Fruit fly (Drosophila melanogaster): Measurements from ENCODE around the gene Sec61gamma.
A peak's percentile ranks its signal among the peaks of the same experiment; 100 is the strongest.

Gene Sec61gamma

dm6 chrX:19608042-19608609 lies 35.0 kb upstream of the Sec61gamma start (continued):
- TF ChIP-seq hbn (GFP tag; IDR thresholded peaks at IDR 0.05; ENCODE audit: partially characterized antibody) (peak; percentile 13; the same call in 1 of the 2 replicates), Awh (GFP tag; IDR thresholded peaks at IDR 0.05) (peak; percentile 72), CG5180 (GFP tag; optimal IDR thresholded peaks at IDR 0.05) (no peak), CG16815 (GFP tag; optimal IDR thresholded peaks at IDR 0.05) (no peak), CG16813 (GFP tag; IDR thresholded peaks at IDR 0.05; ENCODE audit: partially characterized antibody) (peak; percentile 55), Adf1 (GFP tag; IDR thresholded peaks at IDR 0.05) (peak; percentile 13; the same call in 1 of the 2 replicates), pros (GFP tag; optimal IDR thresholded peaks at IDR 0.05) (peak; percentile 26), dm (GFP tag; optimal IDR thresholded peaks at IDR 0.05) (peak; percentile 38), chif (GFP tag; optimal IDR thresholded peaks at IDR 0.05) (no peak), nom (GFP tag; optimal IDR thresholded peaks at IDR 0.05) (peak; percentile 26), HLH4C (GFP tag; IDR thresholded peaks at IDR 0.05; ENCODE audit: partially characterized antibody) (peak; percentile 53), CG10274 (GFP tag; optimal IDR thresholded peaks at IDR 0.05) (no peak), bbx (GFP tag; IDR thresholded peaks at IDR 0.05; ENCODE audit: partially characterized antibody) (0 out of 2 replicates have a peak, but pooled peaks have one; percentile 10), Dll (GFP tag; IDR thresholded peaks at IDR 0.05; ENCODE audit: partially characterized antibody) (peak; percentile 57; the same call in 3 of the 4 replicates), nerfin-2 (GFP tag; IDR thresholded peaks at IDR 0.05; ENCODE audit: partially characterized antibody) (peak; percentile 59), Doc3 (GFP tag; IDR thresholded peaks at IDR 0.05; ENCODE audit: partially characterized antibody) (peak; percentile 42; the same call in 1 of the 3 replicates), HmgZ (tag; optimal IDR thresholded peaks at IDR 0.05) (peak; percentile 20), Opbp (GFP tag; IDR thresholded peaks at IDR 0.05; ENCODE audit: partially characterized antibody) (peak; percentile 55; the same call in 2 of the 3 replicates), CG4820 (GFP tag; optimal IDR thresholded peaks at IDR 0.05) (no peak), CG12769 (tag; optimal IDR thresholded peaks at IDR 0.05) (peak; percentile 66), kni (GFP tag; optimal IDR thresholded peaks at IDR 0.05) (peak; percentile 82), bcd (GFP tag; optimal IDR thresholded peaks at IDR 0.05) (no peak), CG18599 (GFP tag; optimal IDR thresholded peaks at IDR 0.05) (peak; percentile 32), ci (GFP tag; IDR thresholded peaks at IDR 0.05) (0 out of 3 replicates have a peak, but pooled peaks have one; percentile 52), tio (GFP tag; optimal IDR thresholded peaks at IDR 0.05) (no peak), Xrp1 (GFP tag; IDR thresholded peaks at IDR 0.05) (peak; percentile 17; the same call in 1 of the 2 replicates), Med (GFP tag) (peak; percentile 54), E2f2 (GFP tag; IDR thresholded peaks at IDR 0.05) (peak; percentile 35; the same call in 1 of the 2 replicates), CG2116 (GFP tag; optimal IDR thresholded peaks at IDR 0.05) (peak; percentile 38), ERR (GFP tag; optimal IDR thresholded peaks at IDR 0.05) (peak; percentile 27), CG13624 (GFP tag; optimal IDR thresholded peaks at IDR 0.05) (peak; percentile 31), Gsc (GFP tag; IDR thresholded peaks at IDR 0.05) (no peak), Scr (GFP tag; IDR thresholded peaks at IDR 0.05; ENCODE audit: partially characterized antibody) (peak; percentile 49; the same call in 1 of the 2 replicates), CG13287 (GFP tag; IDR thresholded peaks at IDR 0.05; ENCODE audit: partially characterized antibody) (peak; percentile 60), ato (GFP tag; IDR thresholded peaks at IDR 0.05; ENCODE audit: partially characterized antibody) (peak; percentile 29; the same call in 1 of the 2 replicates), CG6791 (GFP tag; IDR thresholded peaks at IDR 0.05; ENCODE audit: partially characterized antibody) (peak; percentile 72; the same call in 2 of the 3 replicates), Pdp1 (GFP tag; optimal IDR thresholded peaks at IDR 0.05) (peak in 1 of 2 experiments; percentile 43), Bgb (GFP tag; IDR thresholded peaks at IDR 0.05; ENCODE audit: partially characterized antibody) (peak; percentile 48; the same call in 1 of the 2 replicates), twi (tag; optimal IDR thresholded peaks at IDR 0.05) (peak; percentile 22), Fer1 (GFP tag; optimal IDR thresholded peaks at IDR 0.05) (peak; percentile 11), CG1233 (GFP tag; optimal IDR thresholded peaks at IDR 0.05) (peak; percentile 19), her (GFP tag; optimal IDR thresholded peaks at IDR 0.05) (no peak), so (GFP tag; IDR thresholded peaks at IDR 0.05) (peak; percentile 80; the same call in 2 of the 3 replicates), jigr1 (GFP tag; IDR thresholded peaks at IDR 0.05) (no peak), CG15514 (GFP tag; optimal IDR thresholded peaks at IDR 0.05) (peak; percentile 23), CG8089 (GFP tag; optimal IDR thresholded peaks at IDR 0.05) (no peak)

Measured in whole organism, embryonic.